Fruit fly (Drosophila melanogaster): Measurements from ENCODE around the gene Oseg4.

Oseg4 gene

DNA sequence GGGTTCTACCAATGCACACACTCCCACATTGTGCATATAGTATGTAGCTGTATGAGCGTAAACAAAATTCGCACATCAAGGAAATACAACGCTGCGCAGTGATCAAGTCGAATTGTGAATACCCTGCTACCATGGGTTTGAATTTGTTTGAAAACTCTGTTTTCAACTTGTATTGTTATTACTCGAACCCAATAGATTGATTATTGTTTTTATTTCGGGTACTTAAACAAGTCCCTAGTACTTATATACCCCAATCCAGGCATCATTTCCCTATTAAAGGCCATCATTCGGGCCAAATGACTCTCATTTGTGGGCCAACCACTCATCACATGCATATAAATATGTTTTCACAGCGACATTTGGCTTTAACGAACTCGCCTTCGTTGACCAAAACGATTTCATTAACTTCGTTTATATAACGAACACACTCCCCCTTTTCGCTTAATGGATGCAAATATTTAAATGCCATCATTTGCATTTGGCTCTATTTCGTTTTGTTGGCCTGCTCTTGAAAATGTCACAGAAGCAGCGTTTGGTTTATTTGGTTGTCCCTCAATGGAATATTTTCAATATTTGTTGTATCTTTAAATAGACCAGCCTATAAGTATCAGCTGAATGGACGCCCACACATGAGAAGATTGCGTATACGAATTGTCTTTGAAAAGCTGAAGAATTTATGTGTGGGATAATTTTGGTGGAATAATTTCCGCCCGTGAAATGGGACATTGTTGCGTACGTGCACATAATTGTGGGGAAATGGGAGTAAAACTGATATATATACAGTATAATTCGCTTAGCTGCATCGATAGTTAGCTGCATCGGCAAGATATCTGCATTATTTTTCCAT, 4.8 kb upstream of the Oseg4 start (continued):
- TF ChIP-seq dati (GFP tag; IDR thresholded peaks at IDR 0.05) = no peak
- TF ChIP-seq Atf6 (GFP tag; IDR thresholded peaks at IDR 0.05) = peak; percentile 78
- TF ChIP-seq NFAT (GFP tag; IDR thresholded peaks at IDR 0.05) = peak; percentile 60; the same call in 1 of the 2 replicates
- TF ChIP-seq CG32767 (GFP tag; IDR thresholded peaks at IDR 0.05) = peak; percentile 53; the same call in 1 of the 2 replicates
- TF ChIP-seq CG1024 (GFP tag; IDR thresholded peaks at IDR 0.05) = no peak
- no peak for TF ChIP-seq gro (GFP tag; optimal IDR thresholded peaks at IDR 0.05)
- no peak for TF ChIP-seq Blimp-1 (GFP tag; optimal IDR thresholded peaks at IDR 0.05)
- TF ChIP-seq shn (GFP tag; optimal IDR thresholded peaks at IDR 0.05) = peak; percentile 51
- TF ChIP-seq CG15073 (GFP tag; optimal IDR thresholded peaks at IDR 0.05) = no peak
- TF ChIP-seq sob (GFP tag; IDR thresholded peaks at IDR 0.05) = peak; percentile 77
- peak; percentile 84 for TF ChIP-seq CG12769 (tag; optimal IDR thresholded peaks at IDR 0.05)
- TF ChIP-seq MESR4 (GFP tag; optimal IDR thresholded peaks at IDR 0.05) = no peak
- TF ChIP-seq cas (GFP tag; IDR thresholded peaks at IDR 0.05) = 0 out of 2 replicates have a peak, but pooled peaks have one; percentile 43
- no peak for TF ChIP-seq zen (tag; optimal IDR thresholded peaks at IDR 0.05)
- TF ChIP-seq CG11696 (GFP tag; IDR thresholded peaks at IDR 0.05) = peak; percentile 32; the same call in 1 of the 2 replicates
- no peak for TF ChIP-seq BEAF-32 (GFP tag; optimal IDR thresholded peaks at IDR 0.05)
- TF ChIP-seq CG9817 (tag; optimal IDR thresholded peaks at IDR 0.05) = peak; percentile 51
- peak; percentile 45 for TF ChIP-seq HmgZ (tag; optimal IDR thresholded peaks at IDR 0.05)
- no peak for TF ChIP-seq CG5953 (GFP tag; IDR thresholded peaks at IDR 0.05)
- TF ChIP-seq CG8765 (GFP tag; IDR thresholded peaks at IDR 0.05) = no peak
- peak; percentile 44 for TF ChIP-seq CG1602 (GFP tag; optimal IDR thresholded peaks at IDR 0.05)
- no peak for TF ChIP-seq yki (optimal IDR thresholded peaks at IDR 0.05)
- no peak for TF ChIP-seq dan (GFP tag; IDR thresholded peaks at IDR 0.05)
- TF ChIP-seq sug (tag; optimal IDR thresholded peaks at IDR 0.05) = peak; percentile 22
- TF ChIP-seq CG6813 (GFP tag; optimal IDR thresholded peaks at IDR 0.05) = no peak
- TF ChIP-seq peb (GFP tag; IDR thresholded peaks at IDR 0.05) = peak; percentile 48; the same call in 1 of the 2 replicates
- peak; percentile 17 for TF ChIP-seq wek (GFP tag; optimal IDR thresholded peaks at IDR 0.05)
- TF ChIP-seq CG7839 (tag; optimal IDR thresholded peaks at IDR 0.05) = peak; percentile 59
- TF ChIP-seq odd (GFP tag; optimal IDR thresholded peaks at IDR 0.05) = peak; percentile 35
- TF ChIP-seq CG30403 (GFP tag; optimal IDR thresholded peaks at IDR 0.05) = peak; percentile 67
- peak; percentile 86 for TF ChIP-seq row (GFP tag; IDR thresholded peaks at IDR 0.05)
- peak; percentile 63 for TF ChIP-seq CG18619 (GFP tag; optimal IDR thresholded peaks at IDR 0.05)
- peak; percentile 42; the same call in 1 of the 3 replicates for TF ChIP-seq C15 (GFP tag; IDR thresholded peaks at IDR 0.05)
- no peak for TF ChIP-seq CG15011 (GFP tag; optimal IDR thresholded peaks at IDR 0.05)
- peak; percentile 66 for TF ChIP-seq wdn (GFP tag; IDR thresholded peaks at IDR 0.05)
- TF ChIP-seq CG7987 (GFP tag; optimal IDR thresholded peaks at IDR 0.05) = no peak
- peak; percentile 26 for TF ChIP-seq ab (GFP tag; optimal IDR thresholded peaks at IDR 0.05)
- peak; percentile 35 for TF ChIP-seq oc (tag; optimal IDR thresholded peaks at IDR 0.05)
- TF ChIP-seq CG10209 (GFP tag; optimal IDR thresholded peaks at IDR 0.05) = peak; percentile 62
- TF ChIP-seq Lim3 (GFP tag; IDR thresholded peaks at IDR 0.05) = peak; percentile 53; the same call in 1 of the 2 replicates
- no peak for TF ChIP-seq CG17568 (GFP tag; optimal IDR thresholded peaks at IDR 0.05)
- peak; percentile 70 for TF ChIP-seq CG1603 (tag; optimal IDR thresholded peaks at IDR 0.05)
- peak; percentile 66 for TF ChIP-seq Fer3 (tag; optimal IDR thresholded peaks at IDR 0.05)
- TF ChIP-seq CG11695 (GFP tag; IDR thresholded peaks at IDR 0.05) = peak; percentile 85
- peak; percentile 17 for TF ChIP-seq D19B (GFP tag; optimal IDR thresholded peaks at IDR 0.05)
- no peak for TF ChIP-seq aop (GFP tag; IDR thresholded peaks at IDR 0.05)
- TF ChIP-seq ems (GFP tag; optimal IDR thresholded peaks at IDR 0.05) = peak; percentile 63
- peak; percentile 37 for TF ChIP-seq Myb (GFP tag; optimal IDR thresholded peaks at IDR 0.05)
- no peak for TF ChIP-seq prd (optimal IDR thresholded peaks at IDR 0.05)
- peak; percentile 78 for TF ChIP-seq prd (GFP tag; IDR thresholded peaks at IDR 0.05)
